Worm (Caenorhabditis elegans) whole organism, L3 larva: ENCODE data around the gene rpap-3.

Experiments used
- R02D3.7 ChIP-seq: fragments of 150-350 bp; optimal IDR thresholded peaks from 2 replicates; lab custom pipeline; 2014; ENCODE audit warnings: missing biosample characterization, missing genetic modification characterization
- ZK546.5 ChIP-seq: sonication (generic microtip); optimal IDR thresholded peaks from 2 replicates; lab custom pipeline; 2017; ENCODE audit warnings: missing biosample characterization, missing genetic modification characterization
- ama-1 ChIP-seq: fragments of 150-350 bp; optimal IDR thresholded peaks from 2 replicates; lab custom pipeline; 2018
- ceh-28 ChIP-seq: fragments of 150-350 bp; optimal IDR thresholded peaks from 2 replicates; lab custom pipeline; 2014; ENCODE audit warnings: missing biosample characterization, missing genetic modification reagents, missing genetic modification characterization
- ceh-82 ChIP-seq: fragments of 150-350 bp; optimal IDR thresholded peaks from 2 replicates; lab custom pipeline; 2014; ENCODE audit warnings: missing biosample characterization, missing genetic modification characterization
- ceh-9 ChIP-seq: sonication (generic microtip); optimal IDR thresholded peaks from 2 replicates; lab custom pipeline; 2018; ENCODE audit warnings: missing biosample characterization, missing genetic modification characterization
- daf-12 ChIP-seq: fragments of 150-350 bp; optimal IDR thresholded peaks from 2 replicates; lab custom pipeline; 2014; ENCODE audit warnings: missing biosample characterization, missing genetic modification reagents, missing genetic modification characterization
- egl-27 ChIP-seq: sonication (generic microtip); optimal IDR thresholded peaks from 4 replicates; lab custom pipeline; 2017; ENCODE audit warnings: missing biosample characterization, missing genetic modification reagents, missing genetic modification characterization
- egl-5 ChIP-seq: fragments of 150-350 bp; optimal IDR thresholded peaks from 2 replicates; lab custom pipeline; 2017; ENCODE audit warnings: missing biosample characterization, missing genetic modification reagents, missing genetic modification characterization, inconsistent platforms
- elt-2 ChIP-seq: sonication (generic microtip); optimal IDR thresholded peaks from 2 replicates; lab custom pipeline; 2016; ENCODE audit warnings: missing genetic modification reagents, mild to moderate bottlenecking, missing genetic modification characterization, missing compliant biosample characterization
- fkh-10 ChIP-seq: sonication (generic microtip); optimal IDR thresholded peaks from 2 replicates; lab custom pipeline; 2017; ENCODE audit warnings: missing biosample characterization, missing genetic modification reagents, missing genetic modification characterization
- fkh-2 ChIP-seq: fragments of 150-350 bp; optimal IDR thresholded peaks from 2 replicates; lab custom pipeline; 2014; ENCODE audit warnings: missing biosample characterization, missing genetic modification reagents, missing genetic modification characterization
- fos-1 ChIP-seq: fragments of 150-350 bp; optimal IDR thresholded peaks from 2 replicates; lab custom pipeline; 2014; ENCODE audit warnings: missing biosample characterization, missing genetic modification characterization
- jun-1 ChIP-seq: fragments of 150-350 bp; optimal IDR thresholded peaks from 2 replicates; lab custom pipeline; 2014; ENCODE audit warnings: missing biosample characterization, missing genetic modification reagents, missing genetic modification characterization
- lin-15B ChIP-seq: fragments of 150-350 bp; optimal IDR thresholded peaks from 2 replicates; lab custom pipeline; 2014; ENCODE audit warnings: missing biosample characterization, missing genetic modification characterization
- mdl-1 ChIP-seq: fragments of 150-350 bp; optimal IDR thresholded peaks from 2 replicates; lab custom pipeline; 2014; ENCODE audit warnings: missing biosample characterization, missing genetic modification characterization
- mml-1 ChIP-seq: fragments of 150-350 bp; sonication (generic microtip); optimal IDR thresholded peaks from 3 replicates; lab custom pipeline; 2014; ENCODE audit warnings: missing biosample characterization, missing genetic modification characterization
- nfya-1 ChIP-seq: sonication (generic microtip); optimal IDR thresholded peaks from 2 replicates; lab custom pipeline; 2017; ENCODE audit warnings: missing genetic modification characterization, mild to moderate bottlenecking, missing compliant biosample characterization, antibody characterized with exemption, moderate library complexity; ENCODE audit not compliant: insufficient read depth
- nhr-11 ChIP-seq: fragments of 150-350 bp; optimal IDR thresholded peaks from 2 replicates; lab custom pipeline; 2014; ENCODE audit warnings: missing biosample characterization, missing genetic modification characterization
- nhr-12 ChIP-seq: fragments of 150-350 bp; optimal IDR thresholded peaks from 2 replicates; lab custom pipeline; 2014; ENCODE audit warnings: missing biosample characterization, missing genetic modification characterization
- nhr-23 ChIP-seq: fragments of 150-350 bp; optimal IDR thresholded peaks from 2 replicates; lab custom pipeline; 2014; ENCODE audit warnings: missing biosample characterization, missing genetic modification reagents, missing genetic modification characterization
- nhr-25 ChIP-seq: sonication (generic microtip); optimal IDR thresholded peaks from 2 replicates; lab custom pipeline; 2017; ENCODE audit warnings: missing biosample characterization, missing genetic modification characterization
- nhr-28 ChIP-seq: fragments of 150-350 bp; optimal IDR thresholded peaks from 2 replicates; lab custom pipeline; 2014; ENCODE audit warnings: missing biosample characterization, missing genetic modification characterization
- nhr-43 ChIP-seq: sonication (generic microtip); optimal IDR thresholded peaks from 2 replicates; lab custom pipeline; 2016; ENCODE audit warnings: mild to moderate bottlenecking, missing genetic modification characterization, missing compliant biosample characterization; ENCODE audit not compliant: poor library complexity, severe bottlenecking
- pha-4 ChIP-seq: fragments of 150-350 bp; optimal IDR thresholded peaks from 2 replicates; lab custom pipeline; 2014; ENCODE audit warnings: missing biosample characterization, missing genetic modification reagents, missing genetic modification characterization
- pqm-1 ChIP-seq: fragments of 150-350 bp; optimal IDR thresholded peaks from 2 replicates; lab custom pipeline; 2017; ENCODE audit warnings: missing biosample characterization, missing genetic modification characterization, inconsistent platforms
- sea-2 ChIP-seq: fragments of 150-350 bp; sonication (generic microtip); optimal IDR thresholded peaks from 4 replicates; lab custom pipeline; 2014; ENCODE audit warnings: missing biosample characterization, missing genetic modification reagents, missing genetic modification characterization
- skn-1 ChIP-seq: fragments of 150-350 bp; optimal IDR thresholded peaks from 2 replicates; lab custom pipeline; 2014; ENCODE audit warnings: missing biosample characterization, missing genetic modification characterization
- snpc-4 ChIP-seq: fragments of 150-350 bp; optimal IDR thresholded peaks from 2 replicates; lab custom pipeline; 2014; ENCODE audit warnings: missing biosample characterization, missing genetic modification characterization
- tbx-2 ChIP-seq: sonication (generic microtip); optimal IDR thresholded peaks from 2 replicates; lab custom pipeline; 2016; ENCODE audit warnings: mild to moderate bottlenecking, missing genetic modification characterization, missing compliant biosample characterization
- unc-39 ChIP-seq: sonication (generic microtip); optimal IDR thresholded peaks from 4 replicates; lab custom pipeline; 2017; ENCODE audit warnings: missing biosample characterization, missing genetic modification characterization
- zag-1 ChIP-seq: fragments of 150-350 bp; optimal IDR thresholded peaks from 2 replicates; lab custom pipeline; 2014; ENCODE audit warnings: missing biosample characterization, missing genetic modification characterization
- ztf-11 ChIP-seq: fragments of 150-350 bp; optimal IDR thresholded peaks from 2 replicates; lab custom pipeline; 2014; ENCODE audit warnings: missing biosample characterization, missing genetic modification characterization
- ztf-4 ChIP-seq: fragments of 150-350 bp; optimal IDR thresholded peaks from 2 replicates; lab custom pipeline; 2014; ENCODE audit warnings: missing biosample characterization, missing genetic modification characterization

rpap-3 gene

DNA sequence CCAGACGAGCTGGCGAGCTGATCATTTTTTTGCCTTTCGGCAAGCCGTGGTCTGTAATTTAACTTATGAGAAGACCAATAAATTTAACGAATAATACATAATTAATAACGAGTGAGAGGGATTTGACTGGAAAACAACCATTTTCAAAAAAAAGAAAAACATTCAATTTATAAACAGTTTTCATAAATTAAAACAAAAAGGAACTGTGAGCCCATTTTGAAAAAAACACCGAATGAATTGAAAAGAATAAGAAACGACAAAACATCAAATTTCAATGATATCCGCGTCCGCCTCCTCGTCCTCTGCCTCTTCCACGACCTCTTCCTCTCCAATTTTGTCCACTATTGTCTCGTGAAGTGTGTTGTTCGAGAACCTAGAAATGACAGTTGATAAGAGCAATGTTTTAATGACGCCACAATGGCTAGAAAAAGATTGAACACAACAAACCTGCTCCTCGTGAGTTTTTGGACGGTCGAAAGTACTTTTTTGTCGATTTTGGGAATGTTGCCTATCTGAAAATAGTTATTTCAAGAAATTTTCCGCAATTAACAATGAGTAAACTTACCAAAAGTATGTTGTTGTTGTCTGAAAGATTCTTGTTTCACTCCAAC, 5.1 kb upstream of the rpap-3 start, which contains the start of gene tag-321:
tag-321 (minus strand) TSS at position 51 of the 611 bp plus-strand sequence.
- TF ChIP-seq zag-1 (tag; lab: Kevin White, UChicago) (no peak), elt-2 (tag; lab: Kevin White, UChicago) (peak; percentile 68), nhr-25 (tag; lab: Kevin White, UChicago) (no peak), jun-1 (peak; percentile 6)

DNA sequence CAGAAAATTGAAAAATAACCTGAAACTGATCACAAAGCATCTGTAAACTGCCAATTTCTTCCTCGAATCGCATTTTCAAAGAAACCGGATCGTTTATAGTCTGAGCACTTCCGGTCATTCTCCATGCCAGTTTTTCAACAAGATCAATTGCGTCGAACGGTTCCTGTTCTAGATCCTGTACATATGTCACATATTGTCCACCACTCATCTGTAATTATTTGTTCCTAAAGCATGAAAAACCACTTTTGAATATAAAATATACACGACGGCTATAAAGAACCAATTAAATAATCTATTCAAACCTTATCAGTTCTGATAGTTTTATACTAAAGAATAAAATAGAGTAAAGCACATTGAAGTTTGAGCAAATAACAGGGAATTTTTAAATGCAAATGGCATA, 3.5 kb upstream of the rpap-3 start, which contains the start of gene sec-10:
sec-10 (minus strand) TSS at position 208 of the 400 bp plus-strand sequence.
- no peak for TF ChIP-seq pqm-1 (tag; lab: Kevin White, UChicago)
- no peak for TF ChIP-seq nhr-28 (tag; lab: Kevin White, UChicago)
- no peak for TF ChIP-seq mdl-1 (tag; lab: Kevin White, UChicago)
- TF ChIP-seq nhr-23 (tag; lab: Kevin White, UChicago): no peak
- TF ChIP-seq mml-1: no peak
- no peak for TF ChIP-seq lin-15B (tag; lab: Kevin White, UChicago)
- TF ChIP-seq R02D3.7: no peak
- no peak for TF ChIP-seq ceh-82 (tag; lab: Kevin White, UChicago)
- no peak for TF ChIP-seq ama-1 (lab: Kevin White, UChicago)
- TF ChIP-seq elt-2 (tag; lab: Kevin White, UChicago): peak; percentile 40
- no peak for TF ChIP-seq nhr-11 (tag; lab: Kevin White, UChicago)
- TF ChIP-seq fkh-2: no peak
- no peak for TF ChIP-seq sea-2 (GFP tag; lab: Kevin White, UChicago)
- peak; percentile 18 for TF ChIP-seq pha-4
- no peak for TF ChIP-seq ceh-9 (tag; lab: Kevin White, UChicago)

DNA sequence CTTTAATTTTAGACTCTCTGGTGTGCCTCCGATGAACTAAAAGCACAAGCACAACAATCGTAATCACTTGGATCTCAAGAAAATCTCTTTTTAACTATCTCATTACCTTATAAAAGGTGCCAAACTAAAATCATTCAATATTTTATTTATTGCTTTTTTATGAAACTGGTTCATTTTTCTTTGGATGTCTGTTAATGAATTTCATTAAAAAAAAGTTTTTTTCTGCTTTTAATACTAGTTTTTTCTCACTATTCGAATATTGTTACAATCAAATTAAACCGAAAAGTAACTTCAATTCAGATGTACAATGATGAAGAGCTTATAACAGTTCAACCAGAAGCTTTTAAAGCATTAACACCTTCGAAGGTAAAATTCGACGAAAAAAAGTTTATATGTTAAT, 3.0 kb downstream of the rpap-3 start, which contains the start of gene swd-2.1:
swd-2.1 (plus strand) TSS at position 301 of the 400 bp plus-strand sequence.
- TF ChIP-seq daf-12 (tag; lab: Kevin White, UChicago) (no peak), ceh-28 (tag; lab: Kevin White, UChicago) (no peak), nhr-23 (tag; lab: Kevin White, UChicago) (no peak), skn-1 (tag; lab: Kevin White, UChicago) (no peak), nfya-1 (tag; lab: Kevin White, UChicago) (no peak), egl-27 (no peak), mdl-1 (tag; lab: Kevin White, UChicago) (no peak), nhr-12 (tag; lab: Kevin White, UChicago) (no peak), tbx-2 (tag; lab: Kevin White, UChicago) (no peak), fkh-2 (no peak), ZK546.5 (tag; lab: Kevin White, UChicago) (no peak), egl-5 (no peak), ztf-11 (tag; lab: Kevin White, UChicago) (no peak), pqm-1 (tag; lab: Kevin White, UChicago) (no peak), nhr-43 (tag; lab: Kevin White, UChicago) (no peak), nhr-25 (tag; lab: Kevin White, UChicago) (no peak)

DNA sequence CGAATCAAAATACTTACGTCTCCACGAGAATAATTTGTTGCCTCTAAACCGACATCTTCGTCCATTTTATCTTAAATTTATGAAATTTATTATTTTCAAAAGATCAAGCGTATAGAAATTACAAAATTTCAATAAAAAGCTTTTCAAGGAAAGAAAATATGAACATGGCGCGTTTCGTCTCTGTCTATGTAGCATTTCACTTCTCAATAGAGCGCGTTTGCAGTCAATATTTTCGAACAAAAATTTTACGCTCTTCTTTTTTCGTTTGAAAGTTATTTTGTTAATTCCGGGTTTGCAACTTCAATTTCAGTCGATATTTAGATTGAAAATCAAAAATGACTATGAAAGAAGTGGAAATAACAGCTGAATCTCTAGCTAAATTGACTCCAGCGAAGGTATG, 4.6 kb downstream of the rpap-3 start, which contains the start of the genes hcf-1 and swd-2.2:
hcf-1 (minus strand) TSS at position 70 of the 400 bp plus-strand sequence.
swd-2.2 (plus strand) TSS at position 206 of the 400 bp plus-strand sequence.
- TF ChIP-seq elt-2 (tag; lab: Kevin White, UChicago) (peak; percentile 3), unc-39 (no peak), lin-15B (tag; lab: Kevin White, UChicago) (peak; percentile 75), nhr-23 (tag; lab: Kevin White, UChicago) (peak; percentile 28), R02D3.7 (peak; percentile 5), fkh-10 (no peak), snpc-4 (peak; percentile 13), fos-1 (no peak), pha-4 (peak; percentile 72)

- TF ChIP-seq nhr-25 (tag; lab: Kevin White, UChicago) (no peak), fkh-2 (no peak), ztf-4 (tag; lab: Kevin White, UChicago) (no peak), ama-1 (lab: Kevin White, UChicago) (no peak), zag-1 (tag; lab: Kevin White, UChicago) (no peak), jun-1 (no peak)
Measured at ce11 chrIV:7770162-7770561, 8.6 kb downstream of the rpap-3 start, which contains the start of gene rdl-1. Gene rdl-1, minus strand, starts transcription at chrIV:7770262.
